Worm (Caenorhabditis elegans): ENCODE measurements around the gene cox-5A.

DNA sequence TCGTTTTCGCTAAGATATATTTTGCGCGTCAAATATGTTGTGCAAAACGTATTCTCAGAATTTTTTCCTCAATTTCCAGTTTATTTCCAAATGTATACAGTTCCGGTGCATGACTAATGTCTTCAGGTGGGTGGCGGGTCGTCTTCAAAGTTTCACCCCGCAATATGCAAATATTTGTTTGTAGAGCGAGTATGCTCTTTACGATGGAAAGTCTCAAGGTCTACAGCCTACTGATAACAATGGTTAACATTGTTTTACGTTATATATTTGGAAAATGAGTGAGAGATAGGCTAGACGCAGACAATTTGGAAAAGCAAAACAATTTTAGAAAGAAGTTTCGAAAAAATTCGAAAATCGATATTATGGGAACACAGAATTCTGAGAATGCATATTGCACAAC is 12.6 kb downstream of the cox-5A start:
- no peak for TF ChIP-seq C17E4.6 (GFP tag; IDR thresholded peaks at IDR 0.05)
- no peak for TF ChIP-seq atf-7 (tag; optimal IDR thresholded peaks at IDR 0.05)
- TF ChIP-seq snpc-4 (GFP tag; optimal IDR thresholded peaks at IDR 0.05): no peak
- TF ChIP-seq snpc-4 (tag; optimal IDR thresholded peaks at IDR 0.05): no peak
- no peak for TF ChIP-seq F23B12.7 (tag; optimal IDR thresholded peaks at IDR 0.05; ENCODE audit: insufficient read depth)
- no peak for TF ChIP-seq dpl-1 (GFP tag; optimal IDR thresholded peaks at IDR 0.05)
- no peak for TF ChIP-seq sea-2 (GFP tag; IDR thresholded peaks at IDR 0.05)
- no peak for TF ChIP-seq B0035.1 (tag; optimal IDR thresholded peaks at IDR 0.05)
- no peak for TF ChIP-seq cebp-2 (GFP tag; IDR thresholded peaks at IDR 0.05)
- TF ChIP-seq zfh-2 (GFP tag; conservative IDR thresholded peaks at IDR 0.05): no peak
- TF ChIP-seq chd-7 (tag; optimal IDR thresholded peaks at IDR 0.05): no peak
- no peak for TF ChIP-seq gei-17 (GFP tag; optimal IDR thresholded peaks at IDR 0.05)
- no peak for TF ChIP-seq hsf-1 (GFP tag; IDR thresholded peaks at IDR 0.05)
- no peak for TF ChIP-seq ztf-25 (GFP tag; IDR thresholded peaks at IDR 0.05)
- no peak for TF ChIP-seq nfya-1 (tag; optimal IDR thresholded peaks at IDR 0.05; ENCODE audit: borderline replicate concordance, insufficient read depth)
